Worm (Caenorhabditis elegans) whole organism, L1 larva: Measurements from ENCODE around the gene pqn-54.

Source experiments
- Y116A8C.19 ChIP-seq: sonication (generic microtip); optimal IDR thresholded peaks from 2 replicates; lab custom pipeline; 2016; ENCODE audit warnings: missing compliant biosample characterization, missing genetic modification characterization, borderline replicate concordance
- aly-2 ChIP-seq: fragments of 150-350 bp; optimal IDR thresholded peaks from 2 replicates; lab custom pipeline; 2014; ENCODE audit warnings: missing biosample characterization, missing genetic modification characterization
- ama-1 ChIP-seq: fragments of 150-350 bp; optimal IDR thresholded peaks from 2 replicates; lab custom pipeline; 2014
- ceh-8 ChIP-seq: fragments of 200-800 bp; sonication (Bioruptor generic); optimal IDR thresholded peaks from 2 replicates; lab custom pipeline; 2018; ENCODE audit warnings: mild to moderate bottlenecking, missing genetic modification characterization, moderate library complexity, missing compliant biosample characterization
- ceh-82 ChIP-seq, 3 experiments: fragments of 150-350 bp in 1 of 3; sonication (generic microtip) in 2 of 3; optimal IDR thresholded peaks; 2 replicates each; lab custom pipeline; 2014 to 2017; ENCODE audit warnings: missing biosample characterization in 3 of 3, missing genetic modification characterization in 3 of 3
- ceh-88 ChIP-seq: fragments of 200-800 bp; sonication (Bioruptor generic); IDR thresholded peaks from 2 replicates; pipeline ENCODE4 v1.3.6; 2022; ENCODE audit warnings: missing genetic modification characterization, missing compliant biosample characterization
- ceh-90 ChIP-seq: sonication (generic microtip); optimal IDR thresholded peaks from 2 replicates; lab custom pipeline; 2016; ENCODE audit warnings: missing genetic modification characterization, missing compliant biosample characterization
- dpl-1 ChIP-seq, 3 experiments: fragments of 150-350 bp in 2 of 3; sonication (generic microtip) in 1 of 3; optimal IDR thresholded peaks; 2 replicates each; lab custom pipeline; 2014 to 2017; ENCODE audit warnings: missing biosample characterization in 3 of 3, missing genetic modification characterization in 3 of 3, missing genetic modification reagents in 3 of 3
- efl-1 ChIP-seq, 4 experiments: fragments of 150-350 bp; optimal IDR thresholded peaks in 3 of 4; peaks in 1 of 4; 1 replicate in 1 of 4; 2 replicates in 3 of 4; lab custom pipeline; 2014; ENCODE audit warnings: missing biosample characterization in 2 of 4, missing genetic modification characterization in 2 of 4, missing genetic modification reagents in 2 of 4
- egl-13 ChIP-seq: sonication (generic microtip); optimal IDR thresholded peaks from 2 replicates; lab custom pipeline; 2016; ENCODE audit warnings: missing genotype, missing genetic modification reagents, missing genetic modification characterization, missing compliant biosample characterization
- egl-27 ChIP-seq, 2 experiments: fragments of 150-350 bp in 1 of 2; sonication (generic microtip); optimal IDR thresholded peaks; 3 replicates each; lab custom pipeline; 2017 to 2018; ENCODE audit warnings: missing biosample characterization in 2 of 2, missing genetic modification characterization in 2 of 2, missing genetic modification reagents in 2 of 2
- ets-5 ChIP-seq: fragments of 200-800 bp; sonication (Bioruptor generic); IDR thresholded peaks from 2 replicates; pipeline ENCODE4 v1.3.6; 2022; ENCODE audit warnings: missing genetic modification characterization, missing compliant biosample characterization
- fkh-8 ChIP-seq: sonication (generic microtip); optimal IDR thresholded peaks from 2 replicates; lab custom pipeline; 2016; ENCODE audit warnings: mild to moderate bottlenecking, missing genetic modification characterization, missing compliant biosample characterization
- fos-1 ChIP-seq: fragments of 150-350 bp; optimal IDR thresholded peaks from 2 replicates; lab custom pipeline; 2014; ENCODE audit warnings: missing biosample characterization, missing genetic modification characterization
- hlh-17 ChIP-seq: fragments of 200-800 bp; sonication (Bioruptor generic); optimal IDR thresholded peaks from 2 replicates; lab custom pipeline; 2018; ENCODE audit warnings: missing genetic modification characterization, mild to moderate bottlenecking, missing compliant biosample characterization, moderate library complexity, borderline replicate concordance
- irx-1 ChIP-seq: sonication (generic microtip); optimal IDR thresholded peaks from 2 replicates; lab custom pipeline; 2016; ENCODE audit warnings: missing genetic modification characterization, missing compliant biosample characterization
- lin-14 ChIP-seq: fragments of 200-800 bp; sonication (Bioruptor generic); optimal IDR thresholded peaks from 2 replicates; lab custom pipeline; 2018; ENCODE audit warnings: mild to moderate bottlenecking, missing genetic modification characterization, moderate library complexity, missing compliant biosample characterization
- lin-15B ChIP-seq: fragments of 150-350 bp; sonication (generic microtip); optimal IDR thresholded peaks from 3 replicates; lab custom pipeline; 2014; ENCODE audit warnings: missing biosample characterization, missing genetic modification characterization
- lin-35 ChIP-seq, 2 experiments: fragments of 150-350 bp; optimal IDR thresholded peaks; 2 replicates each; lab custom pipeline; 2014; ENCODE audit warnings: missing biosample characterization in 2 of 2, missing genetic modification characterization in 2 of 2, missing genetic modification reagents in 2 of 2
- lin-39 ChIP-seq: fragments of 150-350 bp; optimal IDR thresholded peaks from 2 replicates; lab custom pipeline; 2014; ENCODE audit warnings: missing biosample characterization, missing genetic modification reagents, missing genetic modification characterization
- lir-3 ChIP-seq: sonication (generic microtip); optimal IDR thresholded peaks from 2 replicates; lab custom pipeline; 2016; ENCODE audit warnings: mild to moderate bottlenecking, missing genetic modification characterization, moderate library complexity, missing compliant biosample characterization; ENCODE audit not compliant: poor library complexity
- lsy-2 ChIP-seq, 2 experiments: fragments of 150-350 bp; optimal IDR thresholded peaks; 2 replicates each; lab custom pipeline; 2014; ENCODE audit warnings: missing biosample characterization in 2 of 2, missing genetic modification characterization in 2 of 2
- mab-9 ChIP-seq: fragments of 200-800 bp; sonication (Bioruptor generic); IDR thresholded peaks from 2 replicates; pipeline ENCODE4 v1.3.6; 2022; ENCODE audit warnings: missing genetic modification reagents, missing genetic modification characterization, missing compliant biosample characterization
- mdl-1 ChIP-seq, 2 experiments: fragments of 150-350 bp; optimal IDR thresholded peaks; 2 replicates each; lab custom pipeline; 2014 to 2017; ENCODE audit warnings: missing biosample characterization in 2 of 2, missing genetic modification characterization in 2 of 2, inconsistent platforms in 1 of 2
- mef-2 ChIP-seq: fragments of 150-350 bp; optimal IDR thresholded peaks from 2 replicates; lab custom pipeline; 2014; ENCODE audit warnings: missing biosample characterization, missing genetic modification characterization
- mep-1 ChIP-seq: fragments of 150-350 bp; optimal IDR thresholded peaks from 2 replicates; lab custom pipeline; 2014; ENCODE audit warnings: missing biosample characterization, missing genetic modification characterization
- nhr-12 ChIP-seq: sonication (generic microtip); optimal IDR thresholded peaks from 2 replicates; lab custom pipeline; 2017; ENCODE audit warnings: missing biosample characterization, missing genetic modification characterization
- nhr-19 ChIP-seq: fragments of 200-800 bp; sonication (Bioruptor generic); conservative IDR thresholded peaks from 2 replicates; pipeline ENCODE4 v1.3.6; 2022; ENCODE audit warnings: missing genetic modification characterization, missing compliant biosample characterization
- nhr-20 ChIP-seq: sonication (generic microtip); optimal IDR thresholded peaks from 2 replicates; lab custom pipeline; 2016; ENCODE audit warnings: mild to moderate bottlenecking, missing genetic modification characterization, missing compliant biosample characterization
- nhr-237 ChIP-seq: fragments of 150-350 bp; optimal IDR thresholded peaks from 2 replicates; lab custom pipeline; 2014; ENCODE audit warnings: missing biosample characterization, missing genetic modification characterization
- nhr-28 ChIP-seq: fragments of 150-350 bp; optimal IDR thresholded peaks from 2 replicates; lab custom pipeline; 2014; ENCODE audit warnings: missing biosample characterization, missing genetic modification characterization
- nhr-71 ChIP-seq: sonication (generic microtip); optimal IDR thresholded peaks from 2 replicates; lab custom pipeline; 2016; ENCODE audit warnings: mild to moderate bottlenecking, missing genetic modification characterization, moderate library complexity, missing compliant biosample characterization
- nhr-77 ChIP-seq: fragments of 150-350 bp; optimal IDR thresholded peaks from 2 replicates; lab custom pipeline; 2014; ENCODE audit warnings: missing biosample characterization, missing genetic modification characterization
- pag-3 ChIP-seq: sonication (generic microtip); optimal IDR thresholded peaks from 2 replicates; lab custom pipeline; 2017; ENCODE audit warnings: missing genetic modification characterization, mild to moderate bottlenecking, missing compliant biosample characterization, antibody characterized with exemption, borderline replicate concordance; ENCODE audit not compliant: insufficient read depth
- pax-3 ChIP-seq: fragments of 200-800 bp; sonication (Bioruptor generic); optimal IDR thresholded peaks from 2 replicates; lab custom pipeline; 2018; ENCODE audit warnings: mild to moderate bottlenecking, missing genetic modification characterization, moderate library complexity, missing compliant biosample characterization
- pqm-1 ChIP-seq: sonication (generic microtip); optimal IDR thresholded peaks from 3 replicates; lab custom pipeline; 2017; ENCODE audit warnings: missing biosample characterization, missing genetic modification characterization
- rnt-1 ChIP-seq: sonication (generic microtip); optimal IDR thresholded peaks from 2 replicates; lab custom pipeline; 2016; ENCODE audit warnings: mild to moderate bottlenecking, missing genetic modification characterization, moderate library complexity, missing compliant biosample characterization
- skn-1 ChIP-seq: fragments of 150-350 bp; optimal IDR thresholded peaks from 2 replicates; lab custom pipeline; 2014; ENCODE audit warnings: missing biosample characterization, missing genetic modification characterization
- snpc-4 ChIP-seq: fragments of 150-350 bp; optimal IDR thresholded peaks from 2 replicates; lab custom pipeline; 2014; ENCODE audit warnings: missing biosample characterization, missing genetic modification characterization
- snu-23 ChIP-seq: sonication (generic microtip); optimal IDR thresholded peaks from 2 replicates; lab custom pipeline; 2016; ENCODE audit warnings: missing genetic modification characterization, missing compliant biosample characterization
- sptf-1 ChIP-seq: fragments of 150-350 bp; optimal IDR thresholded peaks from 2 replicates; lab custom pipeline; 2014; ENCODE audit warnings: missing biosample characterization, missing genetic modification characterization
- sup-37 ChIP-seq: fragments of 200-800 bp; sonication (Bioruptor generic); optimal IDR thresholded peaks from 2 replicates; lab custom pipeline; 2018; ENCODE audit warnings: mild to moderate bottlenecking, missing genetic modification characterization, missing compliant biosample characterization
- tbx-2 ChIP-seq: sonication (generic microtip); optimal IDR thresholded peaks from 2 replicates; lab custom pipeline; 2016; ENCODE audit warnings: missing genetic modification characterization, missing compliant biosample characterization
- tlp-1 ChIP-seq: fragments of 150-350 bp; optimal IDR thresholded peaks from 2 replicates; lab custom pipeline; 2014; ENCODE audit warnings: missing biosample characterization, missing genetic modification characterization
- unc-130 ChIP-seq: fragments of 150-350 bp; optimal IDR thresholded peaks from 2 replicates; lab custom pipeline; 2017; ENCODE audit warnings: missing biosample characterization, missing genetic modification characterization, inconsistent platforms
- unc-30 ChIP-seq: sonication (generic microtip); optimal IDR thresholded peaks from 2 replicates; lab custom pipeline; 2017; ENCODE audit warnings: missing biosample characterization, missing genetic modification characterization
- unc-62 ChIP-seq: fragments of 150-350 bp; optimal IDR thresholded peaks from 2 replicates; lab custom pipeline; 2014; ENCODE audit warnings: missing biosample characterization, missing genetic modification reagents, missing genetic modification characterization
- unc-98 ChIP-seq: fragments of 200-800 bp; sonication (Bioruptor generic); IDR thresholded peaks from 2 replicates; pipeline ENCODE4 v1.3.6; 2022; ENCODE audit warnings: missing genetic modification characterization, missing compliant biosample characterization
- vab-15 ChIP-seq: sonication (generic microtip); optimal IDR thresholded peaks from 2 replicates; lab custom pipeline; 2017; ENCODE audit warnings: missing genotype, mild to moderate bottlenecking, missing genetic modification characterization, missing compliant biosample characterization

The pqn-54 gene

ce11 chrV:1460069-1460468, 4.7 kb upstream of the pqn-54 start, which contains the start of gene hacd-1:
Gene hacd-1 (plus strand): TSS chrV:1460369.
- no peak for TF ChIP-seq tbx-2 (tag; lab: Kevin White, UChicago)
- TF ChIP-seq sup-37 = no peak
- TF ChIP-seq nhr-19 (GFP tag; lab: Robert Waterston, UW) = no peak
- TF ChIP-seq unc-130 = no peak
- TF ChIP-seq lin-39 = no peak
- TF ChIP-seq ceh-8 (GFP tag; lab: Kevin White, UChicago) = no peak
- TF ChIP-seq sptf-1 (tag; lab: Kevin White, UChicago) = no peak
- no peak for TF ChIP-seq lir-3
- TF ChIP-seq lin-14 (GFP tag; lab: Kevin White, UChicago) = no peak
- no peak for TF ChIP-seq lin-35 (GFP tag; optimal IDR thresholded peaks at IDR 0.05; lab: Kevin White, UChicago)
- TF ChIP-seq rnt-1 (tag; lab: Kevin White, UChicago) = no peak
- TF ChIP-seq snpc-4 = no peak
- no peak for TF ChIP-seq hlh-17
- no peak for TF ChIP-seq irx-1 (tag; lab: Kevin White, UChicago)
- TF ChIP-seq pqm-1 (tag; lab: Kevin White, UChicago) = no peak
- TF ChIP-seq, all 84 proteins: peak for 0

- TF ChIP-seq efl-1 (optimal IDR thresholded peaks at IDR 0.05; lab: Kevin White, UChicago) (no peak), efl-1 (GFP tag; optimal IDR thresholded peaks at IDR 0.05 in 1 of 2; lab: Kevin White, UChicago) (peak in 1 of 2 experiments; percentile 40), fos-1 (no peak)
- TF ChIP-seq, all 84 proteins: peak for 1
Measured at ce11 chrV:1465932-1466331, 1.1 kb downstream of the pqn-54 start.

DNA sequence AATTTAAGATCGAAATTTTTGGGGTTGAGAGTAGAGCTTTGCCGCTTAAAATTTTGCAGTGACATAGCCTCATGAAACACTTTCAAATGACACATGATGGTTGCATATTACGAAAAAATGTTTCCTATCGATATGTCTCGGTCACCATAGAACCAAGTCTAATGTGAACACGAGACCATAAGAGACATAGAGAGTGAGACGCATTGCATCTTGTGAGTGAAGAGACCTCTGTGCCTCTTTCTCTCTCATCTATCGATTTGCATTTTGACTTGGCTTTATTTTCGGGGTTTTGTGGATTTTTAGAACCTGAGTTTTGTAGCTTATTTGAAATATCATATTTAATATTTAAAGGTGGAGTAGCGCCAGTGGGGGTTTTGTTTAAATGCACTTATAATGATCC, 2.2 kb downstream of the pqn-54 start:
- TF ChIP-seq nhr-28 (tag; lab: Kevin White, UChicago) (no peak), nhr-71 (peak; percentile 43), ceh-8 (GFP tag; lab: Kevin White, UChicago) (no peak), nhr-19 (GFP tag; lab: Robert Waterston, UW) (no peak), egl-13 (tag; lab: Kevin White, UChicago) (no peak), ceh-82 (tag; optimal IDR thresholded peaks at IDR 0.05; lab: Kevin White, UChicago) (peak in 2 of 3 experiments; percentile 6 to 15), nhr-237 (tag; lab: Kevin White, UChicago) (no peak), lin-15B (tag; lab: Kevin White, UChicago) (no peak), vab-15 (tag; lab: Kevin White, UChicago) (no peak), unc-30 (tag; lab: Kevin White, UChicago) (no peak), unc-98 (GFP tag; lab: Robert Waterston, UW) (no peak), nhr-20 (tag; lab: Kevin White, UChicago) (peak; percentile 21), aly-2 (no peak), pqm-1 (tag; lab: Kevin White, UChicago) (no peak), egl-27 (tag; optimal IDR thresholded peaks at IDR 0.05; lab: Kevin White, UChicago) (no peak), unc-62 (GFP tag; lab: Kevin White, UChicago) (no peak), pax-3 (tag; lab: Kevin White, UChicago) (no peak), skn-1 (tag; lab: Kevin White, UChicago) (no peak), mep-1 (tag; lab: Kevin White, UChicago) (no peak), mdl-1 (tag; optimal IDR thresholded peaks at IDR 0.05; lab: Kevin White, UChicago) (peak in 1 of 2 experiments; percentile 11), rnt-1 (tag; lab: Kevin White, UChicago) (no peak), fos-1 (no peak), efl-1 (optimal IDR thresholded peaks at IDR 0.05; lab: Kevin White, UChicago) (peak; percentile 8 to 17), efl-1 (GFP tag; optimal IDR thresholded peaks at IDR 0.05 in 1 of 2; lab: Kevin White, UChicago) (peak in 1 of 2 experiments; percentile 71), nhr-12 (tag; lab: Kevin White, UChicago) (no peak), tlp-1 (tag; lab: Kevin White, UChicago) (no peak), ceh-90 (tag; lab: Kevin White, UChicago) (no peak), fkh-8 (tag; lab: Kevin White, UChicago) (peak; percentile 55), nhr-77 (tag; lab: Kevin White, UChicago) (no peak), snu-23 (GFP tag; lab: Kevin White, UChicago) (peak; percentile 26), mab-9 (no peak), Y116A8C.19 (tag; lab: Kevin White, UChicago) (no peak), lsy-2 (tag; optimal IDR thresholded peaks at IDR 0.05; lab: Kevin White, UChicago) (peak in 1 of 2 experiments; percentile 3), ama-1 (lab: Kevin White, UChicago) (no peak), dpl-1 (GFP tag; optimal IDR thresholded peaks at IDR 0.05; lab: Kevin White, UChicago) (peak in 1 of 3 experiments; percentile 30), ets-5 (GFP tag; lab: Robert Waterston, UW) (no peak), mef-2 (tag; lab: Kevin White, UChicago) (no peak), pag-3 (tag; lab: Kevin White, UChicago) (no peak), ceh-88 (no peak)
